Worm (Caenorhabditis elegans) whole organism, L4/young adult: ENCODE measurements around the gene C45B2.2.

ENCODE experiments used
- W03F9.2 ChIP-seq: fragments of 150-350 bp; optimal IDR thresholded peaks from 2 replicates; lab custom pipeline; 2014; ENCODE audit warnings: missing biosample characterization, missing genetic modification characterization
- dao-5 ChIP-seq: sonication (generic microtip); optimal IDR thresholded peaks from 2 replicates; lab custom pipeline; 2016; ENCODE audit warnings: missing genotype, missing genetic modification characterization, moderate library complexity, missing compliant biosample characterization
- him-1 ChIP-seq: sonication (generic microtip); optimal IDR thresholded peaks from 2 replicates; lab custom pipeline; 2016; ENCODE audit warnings: missing genotype, missing genetic modification reagents, missing genetic modification characterization, missing compliant biosample characterization

Gene C45B2.2

ce11 chrX:6084439-6084838, at the start of gene C45B2.2:
TSS of gene C45B2.2 (plus strand) at chrX:6084739.
- no peak for TF ChIP-seq him-1 (tag; lab: Kevin White, UChicago)
- TF ChIP-seq W03F9.2 (tag; lab: Kevin White, UChicago): no peak
- no peak for TF ChIP-seq dao-5 (tag; lab: Kevin White, UChicago)

- TF ChIP-seq him-1 (tag; lab: Kevin White, UChicago): no peak
- TF ChIP-seq W03F9.2 (tag; lab: Kevin White, UChicago): no peak
- TF ChIP-seq dao-5 (tag; lab: Kevin White, UChicago): no peak
These were observed 45.0 kb upstream of the C45B2.2 start, which contains the start of gene hsp-25 for ce11 chrX:6039544-6039943. TSS of gene hsp-25 (minus strand) at chrX:6039644.

ce11 chrX:6040435-6041093, 44.0 kb upstream of the C45B2.2 start:
- no peak for TF ChIP-seq him-1 (tag; lab: Kevin White, UChicago)
- no peak for TF ChIP-seq W03F9.2 (tag; lab: Kevin White, UChicago)
- no peak for TF ChIP-seq dao-5 (tag; lab: Kevin White, UChicago)

- TF ChIP-seq W03F9.2 (tag; lab: Kevin White, UChicago) (no peak), dao-5 (tag; lab: Kevin White, UChicago) (no peak), him-1 (tag; lab: Kevin White, UChicago) (no peak)
These were observed 43.5 kb upstream of the C45B2.2 start for ce11 chrX:6041094-6041441.

- TF ChIP-seq dao-5 (tag; lab: Kevin White, UChicago) (no peak), W03F9.2 (tag; lab: Kevin White, UChicago) (peak; percentile 58), him-1 (tag; lab: Kevin White, UChicago) (no peak)
These were observed 42.5 kb upstream of the C45B2.2 start for ce11 chrX:6041995-6042481.

ce11 chrX:6043283-6043682, 41.3 kb upstream of the C45B2.2 start:
- TF ChIP-seq W03F9.2 (tag; lab: Kevin White, UChicago): no peak
- TF ChIP-seq dao-5 (tag; lab: Kevin White, UChicago): no peak
- no peak for TF ChIP-seq him-1 (tag; lab: Kevin White, UChicago)

ce11 chrX:6048508-6048907, 36.0 kb upstream of the C45B2.2 start, which contains the start of gene pak-1:
TSS of gene pak-1 (minus strand) at chrX:6048608.
- TF ChIP-seq him-1 (tag; lab: Kevin White, UChicago): no peak
- TF ChIP-seq W03F9.2 (tag; lab: Kevin White, UChicago): no peak
- TF ChIP-seq dao-5 (tag; lab: Kevin White, UChicago): no peak

- TF ChIP-seq him-1 (tag; lab: Kevin White, UChicago) (no peak), dao-5 (tag; lab: Kevin White, UChicago) (no peak), W03F9.2 (tag; lab: Kevin White, UChicago) (no peak)
These were observed 34.5 kb upstream of the C45B2.2 start for ce11 chrX:6050078-6050477.

ce11 chrX:6050849-6051248, 33.7 kb upstream of the C45B2.2 start:
- TF ChIP-seq dao-5 (tag; lab: Kevin White, UChicago) (no peak), W03F9.2 (tag; lab: Kevin White, UChicago) (no peak), him-1 (tag; lab: Kevin White, UChicago) (no peak)

- TF ChIP-seq him-1 (tag; lab: Kevin White, UChicago) (no peak), dao-5 (tag; lab: Kevin White, UChicago) (no peak), W03F9.2 (tag; lab: Kevin White, UChicago) (no peak)
These were observed 31.8 kb upstream of the C45B2.2 start, which contains the start of gene C45B2.6 for ce11 chrX:6052744-6053143. TSS of gene C45B2.6 (plus strand) at chrX:6052879.

- TF ChIP-seq W03F9.2 (tag; lab: Kevin White, UChicago) (no peak), him-1 (tag; lab: Kevin White, UChicago) (no peak), dao-5 (tag; lab: Kevin White, UChicago) (no peak)
These were observed 26.8 kb upstream of the C45B2.2 start, which contains the start of gene gln-1 for ce11 chrX:6057580-6058305. TSS of gene gln-1 (plus strand) at chrX:6058255.

- no peak for TF ChIP-seq him-1 (tag; lab: Kevin White, UChicago)
- TF ChIP-seq W03F9.2 (tag; lab: Kevin White, UChicago): no peak
- no peak for TF ChIP-seq dao-5 (tag; lab: Kevin White, UChicago)
These were observed 25.3 kb upstream of the C45B2.2 start for ce11 chrX:6059163-6059782.

ce11 chrX:6064385-6064784, 20.2 kb upstream of the C45B2.2 start:
- TF ChIP-seq dao-5 (tag; lab: Kevin White, UChicago) (no peak), him-1 (tag; lab: Kevin White, UChicago) (no peak), W03F9.2 (tag; lab: Kevin White, UChicago) (no peak)
